Fruit fly (Drosophila melanogaster) whole organism, embryonic: ENCODE results near the gene CG42471.

Experiments
- Atf6 ChIP-seq: fragments of 200-800 bp; sonication (Bioruptor generic); IDR thresholded peaks from 2 replicates; pipeline ENCODE4 v1.3.6; 2022; ENCODE audit warnings: missing biosample characterization, missing genetic modification characterization
- Bgb ChIP-seq: fragments of 200-800 bp; sonication (Bioruptor generic); IDR thresholded peaks from 2 replicates; pipeline ENCODE4 v1.3.6; 2022; ENCODE audit warnings: missing biosample characterization, missing genetic modification characterization; ENCODE audit not compliant: partially characterized antibody
- CG14441 ChIP-seq: fragments of 200-800 bp; sonication (Bioruptor generic); IDR thresholded peaks from 2 replicates; pipeline ENCODE4 v1.3.6; 2022; ENCODE audit warnings: missing biosample characterization, missing genetic modification characterization
- CG17186 ChIP-seq: fragments of 200-800 bp; sonication (Bioruptor generic); optimal IDR thresholded peaks from 3 replicates; lab custom pipeline; 2017; ENCODE audit warnings: missing biosample characterization, missing genetic modification reagents, missing genetic modification characterization
- CG17385 ChIP-seq: fragments of 200-800 bp; sonication (Bioruptor generic); optimal IDR thresholded peaks from 3 replicates; lab custom pipeline; 2018; ENCODE audit warnings: missing biosample characterization, mild to moderate bottlenecking, missing genetic modification characterization
- CG18011 ChIP-seq: fragments of 200-800 bp; sonication (Bioruptor generic); optimal IDR thresholded peaks from 2 replicates; lab custom pipeline; 2017; ENCODE audit warnings: missing biosample characterization, missing genetic modification characterization, mild to moderate bottlenecking, moderate library complexity, missing genotype
- CG18599 ChIP-seq: fragments of 200-800 bp; sonication (Bioruptor generic); optimal IDR thresholded peaks from 3 replicates; lab custom pipeline; 2017; ENCODE audit warnings: missing biosample characterization, missing genetic modification characterization, mild to moderate bottlenecking, moderate library complexity, missing genetic modification reagents
- CG30020 ChIP-seq: fragments of 200-800 bp; optimal IDR thresholded peaks from 2 replicates; lab custom pipeline; 2019; ENCODE audit warnings: missing biosample characterization, mild to moderate bottlenecking, missing genetic modification characterization, moderate library complexity
- CG30431 ChIP-seq: fragments of 200-800 bp; sonication (Bioruptor generic); optimal IDR thresholded peaks from 2 replicates; lab custom pipeline; 2017; ENCODE audit warnings: missing biosample characterization, missing genetic modification characterization
- CG31388 ChIP-seq: fragments of 200-800 bp; sonication (Bioruptor generic); optimal IDR thresholded peaks from 2 replicates; lab custom pipeline; 2016; ENCODE audit warnings: missing biosample characterization, missing genetic modification characterization
- CG33557 ChIP-seq: fragments of 200-800 bp; sonication (Bioruptor generic); optimal IDR thresholded peaks from 2 replicates; lab custom pipeline; 2019; ENCODE audit warnings: missing biosample characterization, mild to moderate bottlenecking, missing genetic modification characterization, moderate library complexity
- CG34376 ChIP-seq: fragments of 200-800 bp; sonication (Bioruptor generic); optimal IDR thresholded peaks from 2 replicates; lab custom pipeline; 2018; ENCODE audit warnings: missing biosample characterization, mild to moderate bottlenecking, missing genetic modification characterization
- CG3995 ChIP-seq: fragments of 200-800 bp; sonication (Bioruptor generic); optimal IDR thresholded peaks from 3 replicates; lab custom pipeline; 2016; ENCODE audit warnings: missing biosample characterization, missing genetic modification characterization
- CG42726 ChIP-seq: fragments of 200-800 bp; sonication (Bioruptor generic); IDR thresholded peaks from 2 replicates; pipeline ENCODE4 v1.3.6; 2022; ENCODE audit warnings: missing biosample characterization, missing genetic modification characterization; ENCODE audit not compliant: partially characterized antibody
- CG4360 ChIP-seq: fragments of 200-800 bp; sonication (Bioruptor generic); IDR thresholded peaks from 2 replicates; pipeline ENCODE4 v1.3.6; 2022; ENCODE audit warnings: missing biosample characterization, missing genetic modification characterization
- CG6689 ChIP-seq: fragments of 200-800 bp; sonication (Bioruptor generic); IDR thresholded peaks from 2 replicates; pipeline ENCODE4 v1.3.6; 2022; ENCODE audit warnings: missing biosample characterization, missing genetic modification characterization
- CG7357 ChIP-seq: fragments of 200-800 bp; sonication (Bioruptor generic); IDR thresholded peaks from 3 replicates; pipeline ENCODE4 v1.3.6; 2022; ENCODE audit warnings: missing biosample characterization, missing genetic modification characterization
- CG7372 ChIP-seq: fragments of 200-800 bp; sonication (Bioruptor generic); IDR thresholded peaks from 2 replicates; pipeline ENCODE4 v1.3.6; 2022; ENCODE audit warnings: missing biosample characterization, missing genetic modification characterization
- Camta ChIP-seq: fragments of 200-800 bp; sonication (Bioruptor generic); optimal IDR thresholded peaks from 2 replicates; lab custom pipeline; 2016; ENCODE audit warnings: missing biosample characterization, missing genetic modification characterization
- Chrac-16 ChIP-seq: fragments of 200-800 bp; sonication (Bioruptor generic); optimal IDR thresholded peaks from 3 replicates; lab custom pipeline; 2016; ENCODE audit warnings: missing biosample characterization, missing genetic modification characterization
- Ets97D ChIP-seq: fragments of 200-800 bp; sonication (Bioruptor generic); optimal IDR thresholded peaks from 3 replicates; lab custom pipeline; 2016; ENCODE audit warnings: missing biosample characterization, missing genetic modification characterization
- Hr78 ChIP-seq, 2 experiments: fragments of 200-800 bp in 1 of 2; fragments of >200 bp in 1 of 2; sonication (Bioruptor generic) in 1 of 2; optimal IDR thresholded peaks; 2 replicates each; lab custom pipeline; 2017 to 2019; ENCODE audit warnings: missing biosample characterization in 2 of 2, missing genetic modification characterization in 2 of 2, mild to moderate bottlenecking in 1 of 2, moderate library complexity in 1 of 2
- MBD-R2 ChIP-seq: fragments of 200-800 bp; sonication (Bioruptor generic); IDR thresholded peaks from 2 replicates; pipeline ENCODE4 v1.3.6; 2022; ENCODE audit warnings: missing biosample characterization, missing genetic modification characterization
- Med ChIP-seq: fragments of 200-800 bp; sonication (Bioruptor generic); peaks from one replicate; lab custom pipeline; 2016; ENCODE audit warnings: missing biosample characterization, missing genetic modification characterization, mild to moderate bottlenecking, inconsistent platforms, moderate library complexity
- NC2α ChIP-seq: fragments of 200-800 bp; sonication (Bioruptor generic); optimal IDR thresholded peaks from 2 replicates; lab custom pipeline; 2016; ENCODE audit warnings: missing biosample characterization, missing genetic modification characterization
- Neu2 ChIP-seq: fragments of 200-800 bp; sonication (Bioruptor generic); optimal IDR thresholded peaks from 3 replicates; lab custom pipeline; 2016; ENCODE audit warnings: missing biosample characterization, missing genetic modification characterization, borderline replicate concordance
- NfI ChIP-seq: fragments of 200-800 bp; sonication (Bioruptor generic); optimal IDR thresholded peaks from 3 replicates; lab custom pipeline; 2018; ENCODE audit warnings: missing biosample characterization, mild to moderate bottlenecking, missing genetic modification characterization, moderate library complexity
- Rfx ChIP-seq: fragments of 200-800 bp; sonication (Bioruptor generic); IDR thresholded peaks from 2 replicates; pipeline ENCODE4 v1.3.6; 2022; ENCODE audit warnings: missing biosample characterization, missing genetic modification characterization
- bab2 ChIP-seq: fragments of 200-800 bp; sonication (Bioruptor generic); optimal IDR thresholded peaks from 2 replicates; lab custom pipeline; 2016; ENCODE audit warnings: missing biosample characterization, missing genetic modification characterization
- cas ChIP-seq: fragments of 200-800 bp; sonication (Bioruptor generic); IDR thresholded peaks from 2 replicates; pipeline ENCODE4 v1.3.6; 2022; ENCODE audit warnings: missing biosample characterization, missing genetic modification characterization
- cg ChIP-seq: fragments of 200-800 bp; sonication (Bioruptor generic); optimal IDR thresholded peaks from 3 replicates; lab custom pipeline; 2019; ENCODE audit warnings: missing biosample characterization, mild to moderate bottlenecking, missing genetic modification characterization, moderate library complexity
- chif ChIP-seq, 2 experiments: fragments of 200-800 bp; sonication (Bioruptor generic); optimal IDR thresholded peaks; 3 replicates each; lab custom pipeline; 2016; ENCODE audit warnings: missing biosample characterization in 2 of 2, missing genetic modification characterization in 2 of 2
- cwo ChIP-seq: fragments of 200-800 bp; sonication (Bioruptor generic); optimal IDR thresholded peaks from 3 replicates; lab custom pipeline; 2017; ENCODE audit warnings: missing biosample characterization, missing genetic modification characterization, mild to moderate bottlenecking, moderate library complexity, missing genetic modification reagents
- dimm ChIP-seq: fragments of 200-800 bp; sonication (Bioruptor generic); IDR thresholded peaks from 2 replicates; pipeline ENCODE4 v1.3.6; 2022; ENCODE audit warnings: missing biosample characterization, missing genetic modification characterization
- disco-r ChIP-seq: fragments of 200-800 bp; sonication (Bioruptor generic); optimal IDR thresholded peaks from 2 replicates; lab custom pipeline; 2016; ENCODE audit warnings: missing biosample characterization, missing genetic modification characterization
- dmrt11E ChIP-seq: fragments of 200-800 bp; sonication (Bioruptor generic); optimal IDR thresholded peaks from 3 replicates; lab custom pipeline; 2018; ENCODE audit warnings: missing biosample characterization, mild to moderate bottlenecking, missing genetic modification characterization, moderate library complexity
- dpn ChIP-seq, 2 experiments: fragments of 200-800 bp; sonication (Bioruptor generic); optimal IDR thresholded peaks; 3 replicates each; lab custom pipeline; 2016; ENCODE audit warnings: missing biosample characterization in 2 of 2, missing genetic modification characterization in 2 of 2
- ewg ChIP-seq: fragments of 200-800 bp; sonication (Bioruptor generic); optimal IDR thresholded peaks from 3 replicates; lab custom pipeline; 2017; ENCODE audit warnings: mild to moderate bottlenecking, missing biosample characterization, missing genetic modification reagents, missing genetic modification characterization
- exex ChIP-seq: fragments of 200-800 bp; sonication (Bioruptor generic); optimal IDR thresholded peaks from 4 replicates; lab custom pipeline; 2018; ENCODE audit warnings: missing biosample characterization, mild to moderate bottlenecking, missing genetic modification characterization, moderate library complexity
- gro ChIP-seq: fragments of 200-800 bp; sonication (Bioruptor generic); optimal IDR thresholded peaks from 2 replicates; lab custom pipeline; 2016; ENCODE audit warnings: missing biosample characterization, missing genetic modification characterization
- kah ChIP-seq: fragments of 200-800 bp; sonication (Bioruptor generic); optimal IDR thresholded peaks from 2 replicates; lab custom pipeline; 2018; ENCODE audit warnings: missing biosample characterization, mild to moderate bottlenecking, missing genetic modification characterization
- nerfin-2 ChIP-seq: fragments of 200-800 bp; sonication (Bioruptor generic); IDR thresholded peaks from 2 replicates; pipeline ENCODE4 v1.3.6; 2022; ENCODE audit warnings: missing biosample characterization, missing genetic modification characterization; ENCODE audit not compliant: partially characterized antibody
- pzg ChIP-seq: fragments of 200-800 bp; sonication (Bioruptor generic); optimal IDR thresholded peaks from 3 replicates; lab custom pipeline; 2018; ENCODE audit warnings: missing biosample characterization, mild to moderate bottlenecking, missing genetic modification characterization, moderate library complexity
- run ChIP-seq: fragments of 200-800 bp; sonication (Bioruptor generic); optimal IDR thresholded peaks from 3 replicates; lab custom pipeline; 2018; ENCODE audit warnings: missing biosample characterization, mild to moderate bottlenecking, missing genetic modification characterization
- salm ChIP-seq: fragments of 200-800 bp; sonication (Bioruptor generic); optimal IDR thresholded peaks from 2 replicates; lab custom pipeline; 2018; ENCODE audit warnings: missing biosample characterization, mild to moderate bottlenecking, missing genetic modification characterization
- sqz ChIP-seq: fragments of 200-800 bp; sonication (Bioruptor generic); optimal IDR thresholded peaks from 3 replicates; lab custom pipeline; 2018; ENCODE audit warnings: missing biosample characterization, mild to moderate bottlenecking, missing genetic modification characterization
- sug ChIP-seq: fragments of 200-800 bp; optimal IDR thresholded peaks from 2 replicates; lab custom pipeline; 2019; ENCODE audit warnings: missing biosample characterization, mild to moderate bottlenecking, missing genetic modification characterization, moderate library complexity
- twi ChIP-seq: fragments of 200-800 bp; optimal IDR thresholded peaks from 2 replicates; lab custom pipeline; 2019; ENCODE audit warnings: missing biosample characterization, mild to moderate bottlenecking, missing genetic modification characterization, moderate library complexity
- vnd ChIP-seq: fragments of 200-800 bp; sonication (Bioruptor generic); IDR thresholded peaks from 3 replicates; pipeline ENCODE4 v1.3.6; 2022; ENCODE audit warnings: missing biosample characterization, missing genetic modification characterization; ENCODE audit not compliant: partially characterized antibody
- z ChIP-seq: fragments of 200-800 bp; sonication (Bioruptor generic); IDR thresholded peaks from 3 replicates; pipeline ENCODE4 v1.3.6; 2022; ENCODE audit warnings: missing biosample characterization, missing genetic modification characterization

Gene CG42471

DNA sequence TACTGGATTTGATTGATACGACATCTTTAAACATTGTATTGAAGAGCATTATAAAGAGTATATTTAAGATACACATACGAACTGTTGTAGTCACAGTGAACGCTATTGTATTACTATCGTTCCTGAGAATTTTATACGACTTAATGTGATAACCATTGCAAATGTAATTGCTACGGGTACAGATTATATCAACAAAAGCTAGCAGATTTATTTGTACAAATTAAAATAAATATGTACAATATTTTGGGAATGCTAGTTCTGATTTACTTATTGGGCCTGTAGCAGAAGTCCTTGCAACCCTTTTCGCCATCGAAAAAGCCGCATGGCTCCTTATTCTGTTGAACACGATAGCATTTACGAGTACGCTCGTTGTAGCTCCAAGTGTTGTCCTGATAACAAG lies 367 bp downstream of the CG42471 start, which contains the start of gene CG42470:
TSS of gene CG42470 (minus strand) at position 101 of the 400 bp plus-strand sequence.
- TF ChIP-seq nerfin-2 (no peak), MBD-R2 (no peak), Neu2 (GFP tag; lab: Kevin White, UChicago) (no peak), disco-r (GFP tag; lab: Kevin White, UChicago) (no peak), dmrt11E (tag; lab: Kevin White, UChicago) (no peak), Hr78 (GFP tag; optimal IDR thresholded peaks at IDR 0.05; lab: Kevin White, UChicago) (no peak), NC2α (GFP tag; lab: Kevin White, UChicago) (no peak), CG18011 (GFP tag; lab: Kevin White, UChicago) (no peak), CG17186 (GFP tag; lab: Kevin White, UChicago) (no peak), CG30431 (no peak), pzg (GFP tag; lab: Kevin White, UChicago) (no peak), Atf6 (GFP tag; lab: Robert Waterston, UW) (no peak), dimm (GFP tag; lab: Robert Waterston, UW) (no peak), CG17385 (GFP tag; lab: Kevin White, UChicago) (no peak)

DNA sequence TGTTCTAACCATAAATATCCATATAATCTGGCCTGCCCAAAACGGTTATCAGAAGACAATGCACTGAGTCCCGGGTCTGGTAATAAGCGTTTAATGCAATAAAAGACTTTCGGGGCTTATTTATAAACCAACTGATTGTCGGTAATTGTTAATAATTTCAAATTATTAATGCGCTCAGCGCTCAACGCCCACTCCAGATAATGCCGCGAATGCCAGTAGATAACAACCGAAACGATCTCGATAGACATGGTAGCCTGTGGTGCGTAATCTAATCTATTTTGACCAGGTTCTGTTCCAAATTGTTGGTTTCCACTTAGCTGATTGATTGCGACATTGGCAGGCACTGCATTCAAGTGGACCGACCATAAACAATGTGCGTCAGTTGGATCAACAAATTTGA lies 13.2 kb downstream of the CG42471 start:
- TF ChIP-seq CG18599 (GFP tag; lab: Kevin White, UChicago): peak; percentile 10
- no peak for TF ChIP-seq chif (GFP tag; optimal IDR thresholded peaks at IDR 0.05; lab: Kevin White, UChicago)
- TF ChIP-seq Chrac-16: no peak
- TF ChIP-seq CG14441 (GFP tag; lab: Robert Waterston, UW): peak; percentile 23; the same call in 1 of the 2 replicates
- TF ChIP-seq vnd (GFP tag; lab: Robert Waterston, UW): peak; percentile 55; the same call in 1 of the 3 replicates
- peak; percentile 57 for TF ChIP-seq salm
- TF ChIP-seq CG33557 (GFP tag; lab: Kevin White, UChicago): no peak
- TF ChIP-seq Med (GFP tag; lab: Kevin White, UChicago): no peak
- no peak for TF ChIP-seq CG7372 (GFP tag; lab: Robert Waterston, UW)
- no peak for TF ChIP-seq CG42726 (GFP tag; lab: Robert Waterston, UW)
- no peak for TF ChIP-seq CG31388 (GFP tag; lab: Kevin White, UChicago)
- TF ChIP-seq CG3995 (GFP tag; lab: Kevin White, UChicago): no peak
- peak; percentile 82 for TF ChIP-seq sug
- peak; percentile 77 for TF ChIP-seq CG34376 (GFP tag; lab: Kevin White, UChicago)
- no peak for TF ChIP-seq Camta (GFP tag; lab: Kevin White, UChicago)
- no peak for TF ChIP-seq Bgb (GFP tag; lab: Robert Waterston, UW)
- TF ChIP-seq kah (GFP tag; lab: Kevin White, UChicago): no peak
- TF ChIP-seq CG7357: no peak
- no peak for TF ChIP-seq CG4360 (GFP tag; lab: Robert Waterston, UW)
- peak; percentile 12 for TF ChIP-seq run
- TF ChIP-seq dpn (GFP tag; optimal IDR thresholded peaks at IDR 0.05; lab: Kevin White, UChicago): no peak
- TF ChIP-seq Ets97D: no peak
- no peak for TF ChIP-seq cas (GFP tag; lab: Robert Waterston, UW)
- TF ChIP-seq z: no peak
- no peak for TF ChIP-seq sqz (GFP tag; lab: Kevin White, UChicago)
- no peak for TF ChIP-seq Rfx (GFP tag; lab: Robert Waterston, UW)
- TF ChIP-seq exex (tag; lab: Kevin White, UChicago): peak; percentile 99
- TF ChIP-seq CG30020 (tag; lab: Kevin White, UChicago): no peak
- TF ChIP-seq twi: no peak
- no peak for TF ChIP-seq CG6689 (GFP tag; lab: Robert Waterston, UW)
- TF ChIP-seq cwo: no peak
- no peak for TF ChIP-seq CG17385 (GFP tag; lab: Kevin White, UChicago)
- TF ChIP-seq NfI: no peak
- TF ChIP-seq cg: no peak
- TF ChIP-seq gro (GFP tag; lab: Kevin White, UChicago): no peak
- TF ChIP-seq ewg (GFP tag; lab: Kevin White, UChicago): no peak
- no peak for TF ChIP-seq bab2 (GFP tag; lab: Kevin White, UChicago)
